Fruit fly (Drosophila melanogaster) whole organism, larva: ENCODE data around the gene MTF-1.
A peak's percentile ranks its signal among the peaks of the same experiment; 100 is the strongest.

Source experiments
- noc ChIP-seq: fragments of 200-800 bp; sonication (Bioruptor generic); optimal IDR thresholded peaks from 3 replicates; lab custom pipeline; 2019; ENCODE audit warnings: missing biosample characterization, mild to moderate bottlenecking, missing genetic modification characterization, moderate library complexity

MTF-1 gene

DNA sequence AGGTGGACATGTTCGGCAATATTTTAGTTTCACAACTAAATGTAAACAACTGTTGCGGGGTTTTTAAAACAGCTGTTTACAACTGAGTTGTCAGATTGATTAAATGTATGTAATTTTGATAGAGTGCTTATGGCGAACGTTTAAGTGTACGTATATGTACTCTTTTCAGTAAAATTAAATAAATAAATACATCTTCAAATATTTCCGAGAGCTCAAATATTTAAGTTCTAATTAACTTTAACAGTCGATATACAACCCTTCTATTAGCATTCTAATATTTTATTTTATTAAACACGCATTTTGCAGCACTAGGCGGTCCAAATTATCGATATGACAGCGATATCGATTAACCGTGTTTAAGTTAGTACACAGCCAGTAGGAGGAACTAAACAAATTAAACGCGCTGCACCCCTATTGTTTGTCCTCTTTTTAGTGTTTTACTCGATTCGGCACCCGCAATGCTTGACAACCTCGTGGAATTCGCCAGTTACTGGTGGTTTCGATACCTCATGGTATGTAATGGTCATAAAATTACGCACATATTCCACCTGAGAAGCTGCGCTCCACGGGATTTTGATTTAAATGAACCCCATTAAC, 21.5 kb downstream of the MTF-1 start, which contains the start of the genes CG3448 and ghi:
TSS of gene CG3448 (minus strand) at position 51 of the 597 bp plus-strand sequence.
TSS of gene ghi (plus strand) at position 355 of the 597 bp plus-strand sequence.
- peak; percentile 56 for TF ChIP-seq noc (tag; lab: Kevin White, UChicago)

DNA sequence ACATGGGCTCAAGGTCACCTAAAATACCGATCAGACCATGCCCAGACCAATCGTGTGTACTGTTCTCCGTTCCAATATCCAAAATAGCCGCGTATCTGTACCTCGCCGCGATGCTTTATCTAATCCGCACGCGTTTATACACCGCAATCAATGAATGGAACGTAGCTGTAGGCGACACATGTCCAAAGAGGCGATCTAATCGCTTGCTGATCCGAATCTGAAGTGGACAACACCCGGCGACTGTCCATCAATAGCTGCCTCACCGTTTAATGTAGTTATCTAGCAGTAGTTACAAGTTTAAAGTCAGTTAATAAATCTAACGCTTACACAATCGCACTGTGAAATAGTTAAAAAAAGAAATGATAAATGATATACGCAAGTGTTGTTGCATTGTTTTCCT, 22.3 kb downstream of the MTF-1 start:
- no peak for TF ChIP-seq noc (tag; lab: Kevin White, UChicago)

DNA sequence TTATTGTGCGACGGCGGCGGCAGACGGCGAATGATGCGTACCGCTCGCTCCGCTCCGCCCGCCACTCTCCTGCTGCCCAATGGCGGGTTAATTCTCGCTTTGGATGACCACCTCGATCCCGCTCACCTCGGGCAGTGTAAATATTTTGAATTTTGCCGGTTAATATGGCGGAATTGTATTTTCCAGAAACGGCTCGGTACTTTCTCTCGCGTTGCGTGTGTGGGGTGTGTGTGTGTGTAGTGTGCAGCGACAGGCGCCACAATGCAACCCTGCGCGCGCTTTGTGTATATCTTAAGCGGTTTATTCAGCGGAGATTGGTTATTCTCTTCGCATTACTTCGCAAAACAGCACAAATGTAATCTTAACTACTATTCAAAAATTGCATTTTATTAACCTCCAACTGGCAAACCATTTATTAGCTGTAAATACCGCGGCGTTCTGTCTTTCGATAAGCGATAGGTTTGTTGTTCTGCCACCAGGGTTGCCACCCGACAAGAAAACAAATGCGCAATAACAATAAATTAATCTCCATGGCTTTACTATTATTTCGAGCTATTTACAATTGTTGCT, 25.8 kb downstream of the MTF-1 start, which contains the start of the genes phol and CG3552:
TSS of gene phol (minus strand) at position 463 of the 570 bp plus-strand sequence.
TSS of gene CG3552 (plus strand) at position 500 of the 570 bp plus-strand sequence.
- TF ChIP-seq noc (tag; lab: Kevin White, UChicago) = no peak

DNA sequence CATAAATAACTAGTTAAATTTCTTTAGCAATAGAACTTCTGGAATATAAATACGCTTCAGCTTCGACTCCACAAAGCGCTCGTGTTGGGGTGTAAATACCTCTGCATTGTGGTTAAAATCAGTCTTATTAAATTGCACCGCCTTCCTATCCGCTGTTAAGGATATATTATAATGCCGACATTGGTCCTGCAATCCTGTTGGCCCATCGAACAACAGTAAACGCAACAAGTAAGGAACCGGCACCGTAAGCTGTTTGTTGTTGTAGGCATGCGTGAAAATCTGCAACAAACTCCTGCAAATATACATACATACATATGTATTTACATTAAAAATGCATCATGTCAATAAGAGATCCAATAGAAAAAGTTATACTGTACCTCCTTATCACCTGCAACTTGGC, 26.3 kb downstream of the MTF-1 start:
- TF ChIP-seq noc (tag; lab: Kevin White, UChicago) = no peak

DNA sequence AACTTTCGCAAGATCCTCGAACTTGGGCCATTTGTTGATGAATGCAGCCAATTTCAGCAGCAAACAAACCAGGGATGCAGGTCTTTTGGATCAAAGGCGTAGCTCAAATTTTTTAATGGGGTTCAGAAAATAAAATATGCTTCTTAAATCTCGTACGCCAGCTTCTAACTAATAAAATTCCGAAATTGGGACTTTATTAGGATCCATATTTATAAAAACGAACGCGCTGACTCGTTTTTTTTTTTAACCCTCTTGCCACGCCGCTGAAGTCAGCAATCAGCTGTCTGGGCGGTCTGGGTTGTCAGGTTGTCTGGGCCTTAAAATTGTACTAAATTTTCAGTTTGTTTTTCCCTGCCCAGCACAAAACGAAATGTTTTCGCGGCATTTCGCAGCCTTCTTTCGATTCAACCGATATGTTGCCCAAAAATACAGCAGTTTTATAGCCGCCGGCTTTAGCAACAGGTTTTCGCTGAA, 27.5 kb downstream of the MTF-1 start, which contains the start of gene CG3437:
TSS of gene CG3437 (minus strand) at position 51 of the 474 bp plus-strand sequence.
- TF ChIP-seq noc (tag; lab: Kevin White, UChicago) = peak; percentile 99

DNA sequence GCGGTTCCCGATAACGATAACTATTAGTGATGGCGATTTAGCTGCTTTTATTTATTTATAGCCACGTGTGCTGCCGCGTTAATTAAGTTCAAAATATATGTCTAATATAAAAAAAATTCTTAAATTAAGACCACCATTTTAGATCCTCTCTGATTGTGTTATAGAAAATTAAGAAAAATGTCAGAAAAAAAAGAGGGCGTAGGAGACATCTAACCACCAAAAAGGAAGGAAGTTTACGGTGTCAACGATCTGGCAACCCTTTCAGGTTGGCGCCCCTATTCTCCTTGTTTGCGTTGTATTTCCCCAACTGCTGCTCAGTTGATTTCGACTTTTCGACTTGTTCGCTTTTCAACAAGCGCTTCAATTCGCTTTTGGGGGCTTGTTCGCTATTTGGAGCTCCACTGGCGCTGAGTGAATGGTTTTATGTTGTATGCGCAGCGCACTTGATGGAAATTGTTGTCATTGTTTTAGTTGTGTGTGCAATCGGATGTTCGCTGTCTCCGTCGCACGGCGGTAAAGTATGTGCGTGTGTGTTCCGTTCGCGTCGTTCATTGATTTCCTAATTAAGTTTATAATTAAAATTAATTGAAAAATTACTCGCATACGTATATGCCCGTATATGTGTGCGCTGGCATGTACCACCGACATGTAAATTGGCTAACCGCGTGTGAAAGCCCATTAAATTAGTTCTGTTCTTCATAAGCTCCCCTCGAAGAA, 30.8 kb downstream of the MTF-1 start, which contains the start of the genes CG3434 and CG44838:
TSS of gene CG3434 (minus strand) at position 25 of the 717 bp plus-strand sequence.
TSS of gene CG44838 (plus strand) at position 276 of the 717 bp plus-strand sequence.
- TF ChIP-seq noc (tag; lab: Kevin White, UChicago) = peak; percentile 67

DNA sequence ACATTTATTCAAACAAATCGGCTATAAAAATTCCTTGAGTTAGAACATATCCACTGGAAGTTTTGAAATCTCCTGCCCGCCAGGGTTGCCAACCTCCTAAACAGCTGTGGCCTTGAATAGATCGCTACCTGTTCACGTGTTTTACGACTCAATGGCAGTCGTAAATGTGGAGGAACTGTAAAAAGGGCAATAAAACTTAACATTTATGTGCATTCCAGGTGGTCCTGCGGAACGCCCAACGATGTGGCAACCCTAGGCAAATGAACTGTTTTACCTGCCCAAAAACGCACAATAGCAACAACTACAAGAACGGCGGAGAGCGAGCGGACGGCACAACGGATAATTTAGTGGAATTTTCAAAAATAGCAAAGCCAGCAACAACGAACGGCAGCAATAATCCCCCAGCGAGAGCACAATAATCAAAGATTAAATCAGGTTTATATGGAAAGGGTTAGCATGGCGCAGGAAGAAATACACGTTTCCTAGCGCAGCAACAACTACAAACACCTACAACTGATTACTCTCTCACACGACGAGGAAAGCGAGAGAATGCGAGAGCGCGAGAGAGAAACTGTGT, 31.6 kb downstream of the MTF-1 start:
- no peak for TF ChIP-seq noc (tag; lab: Kevin White, UChicago)

DNA sequence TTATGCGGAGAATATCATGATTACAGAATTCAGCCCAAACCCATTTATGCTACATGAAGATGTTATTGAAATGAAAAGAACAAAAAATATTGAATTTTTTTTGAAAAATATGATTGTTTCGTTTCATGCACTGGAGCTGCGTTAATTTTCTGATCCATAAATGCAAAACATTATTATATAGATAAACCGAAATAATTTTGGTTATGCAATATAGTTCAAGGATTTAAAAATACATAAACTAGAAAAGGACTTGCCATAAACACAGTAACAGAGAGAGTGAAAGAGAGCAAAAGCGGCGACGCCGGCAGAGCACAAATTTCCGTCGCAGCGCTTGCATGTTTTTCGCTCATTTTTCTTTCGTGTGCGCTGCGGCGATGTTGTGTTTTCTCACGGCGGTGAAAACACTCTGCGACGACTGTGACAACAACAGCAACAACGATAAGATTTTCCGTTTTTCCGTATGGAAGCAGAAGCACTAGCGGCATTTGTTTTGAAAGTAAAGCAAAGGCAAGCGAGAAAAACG, 32.2 kb downstream of the MTF-1 start:
- peak; percentile 85 for TF ChIP-seq noc (tag; lab: Kevin White, UChicago)

DNA sequence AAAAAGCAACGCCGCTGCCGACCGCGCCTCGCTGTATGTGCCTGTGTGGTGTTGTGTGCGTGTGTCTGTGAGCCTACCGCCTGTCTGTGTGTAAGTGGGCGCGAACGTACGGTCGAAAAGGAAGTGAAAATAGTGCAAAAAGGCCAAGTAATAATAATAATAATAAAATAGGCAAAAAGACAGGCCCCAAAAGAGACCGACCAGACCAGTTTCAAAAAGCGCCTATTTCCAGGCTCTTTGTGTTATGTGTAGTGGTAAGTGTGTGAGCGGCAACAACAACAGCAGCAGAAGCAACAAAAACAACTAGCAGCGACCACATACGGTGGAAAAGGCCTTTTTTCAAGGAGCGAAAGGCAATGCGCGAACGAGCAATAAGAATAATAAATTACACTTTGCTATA, 32.7 kb downstream of the MTF-1 start:
- TF ChIP-seq noc (tag; lab: Kevin White, UChicago) = no peak

DNA sequence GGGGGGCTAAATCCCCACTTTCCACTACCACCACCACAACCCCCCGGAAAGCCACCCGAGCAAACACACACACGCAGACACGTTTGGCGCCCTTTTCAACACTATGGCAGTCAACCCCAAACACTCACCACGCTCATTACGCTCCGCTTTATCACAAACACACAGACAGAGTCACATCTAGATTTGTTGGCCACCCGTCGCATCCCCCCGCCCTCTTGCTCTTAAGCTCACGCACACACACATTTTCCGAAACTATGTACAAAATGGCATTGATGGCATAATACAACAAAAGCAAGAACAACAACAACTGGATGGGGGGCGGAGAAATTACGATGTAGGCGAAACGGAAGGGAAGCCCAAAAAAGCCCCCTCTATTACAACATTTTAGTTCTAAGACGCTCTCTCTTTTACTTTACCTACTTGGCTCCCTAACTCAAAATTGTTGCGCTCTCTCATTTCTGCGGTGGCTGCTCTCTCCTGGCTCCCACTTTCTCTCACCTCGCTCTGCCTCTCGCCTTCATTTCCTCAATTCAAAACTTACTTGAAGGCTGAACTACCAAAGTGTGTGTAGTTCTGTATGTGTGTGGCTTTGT, 35.6 kb downstream of the MTF-1 start:
- no peak for TF ChIP-seq noc (tag; lab: Kevin White, UChicago)

DNA sequence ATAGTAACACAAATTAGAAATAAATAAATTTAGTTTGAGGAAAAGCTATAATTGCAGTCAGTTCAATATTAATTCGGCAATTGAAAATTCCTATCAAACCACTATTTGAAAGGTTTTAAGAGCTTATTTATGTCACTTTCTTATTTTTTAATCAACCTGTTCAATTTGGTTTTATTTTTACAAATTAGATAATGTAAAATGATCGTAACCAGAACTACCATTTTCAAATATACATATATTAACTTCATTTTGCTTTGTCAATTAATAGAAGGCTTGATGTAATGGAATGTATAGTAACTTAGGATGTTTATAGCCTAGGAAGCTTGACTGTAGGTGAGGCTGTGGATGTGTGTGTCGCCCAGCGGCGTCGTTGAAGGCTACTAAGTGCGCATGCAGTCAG, 36.5 kb downstream of the MTF-1 start:
- peak; percentile 1 for TF ChIP-seq noc (tag; lab: Kevin White, UChicago)

DNA sequence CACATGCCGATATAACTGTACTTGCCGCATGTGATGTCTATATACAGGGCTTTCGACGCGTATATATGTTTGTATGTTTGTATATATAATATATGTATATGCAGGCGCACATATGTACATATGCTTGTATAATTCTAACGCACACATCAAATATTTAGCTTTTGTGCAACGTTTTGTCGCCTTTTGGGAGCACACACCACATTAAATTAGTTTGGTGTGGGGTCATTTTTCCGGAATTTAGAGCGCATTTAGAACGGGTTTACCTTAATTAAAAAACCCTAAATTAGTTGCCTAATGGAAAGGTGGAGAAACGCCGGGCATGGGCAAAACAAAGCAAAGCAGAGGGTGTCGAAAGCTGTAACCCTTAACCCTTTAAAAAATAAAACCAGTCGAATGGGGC, 37.2 kb downstream of the MTF-1 start:
- TF ChIP-seq noc (tag; lab: Kevin White, UChicago) = no peak

DNA sequence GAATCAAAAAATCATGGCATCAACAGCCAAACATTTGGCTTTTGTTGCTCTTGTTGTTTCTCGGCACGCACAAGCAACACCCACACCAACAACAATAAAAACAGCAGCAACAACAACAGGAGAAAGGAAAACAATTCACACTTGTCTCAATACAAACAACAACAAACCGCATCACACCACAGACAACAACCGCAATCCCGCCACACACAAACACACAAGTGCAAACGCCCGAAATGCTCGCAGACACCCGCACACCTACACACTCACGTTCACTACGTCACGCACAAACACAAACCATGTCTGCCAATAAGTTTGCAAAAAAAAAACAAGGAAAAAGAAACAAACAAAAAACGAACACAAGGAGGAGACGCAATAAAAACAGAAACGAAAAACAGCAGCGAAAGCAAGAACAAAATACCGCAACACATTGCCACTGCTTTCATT, 37.7 kb downstream of the MTF-1 start:
- TF ChIP-seq noc (tag; lab: Kevin White, UChicago) = no peak

DNA sequence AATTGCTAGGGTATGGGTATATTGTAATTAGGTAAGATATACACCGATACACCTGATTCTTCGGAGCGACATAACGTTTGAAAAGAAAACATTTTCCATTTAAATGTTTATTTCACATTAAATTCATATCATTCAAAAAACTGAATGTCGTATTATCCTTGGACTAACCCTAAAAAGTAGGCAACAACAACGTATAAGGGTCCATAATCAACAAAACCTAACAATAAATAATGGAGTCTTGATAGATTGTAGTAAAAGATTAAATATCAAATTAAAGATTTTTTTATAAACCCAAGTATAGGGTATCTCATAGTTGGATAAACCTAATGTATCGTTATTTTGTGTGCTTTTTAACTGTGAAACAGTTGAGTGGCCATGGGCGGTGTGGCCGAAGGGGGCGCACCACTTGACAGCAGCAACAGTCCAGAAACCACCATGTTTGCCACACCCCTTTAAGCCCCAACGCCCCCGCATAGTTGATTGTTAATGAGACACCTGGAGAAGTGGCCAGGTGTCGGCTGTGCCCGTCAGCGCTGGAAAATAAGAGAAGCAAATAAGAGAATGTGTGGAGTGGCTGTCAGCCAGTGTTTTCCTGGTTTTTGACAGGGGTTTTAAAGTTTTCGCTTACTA, 38.3 kb downstream of the MTF-1 start:
- TF ChIP-seq noc (tag; lab: Kevin White, UChicago) = peak; percentile 22
